Fruit fly (Drosophila melanogaster) whole organism, embryonic: ENCODE data around the gene Zip89B.
A peak's percentile ranks its signal among the peaks of the same experiment; 100 is the strongest.

Experiments
- Atf3 ChIP-seq: fragments of 200-800 bp; sonication (Bioruptor generic); optimal IDR thresholded peaks from 3 replicates; lab custom pipeline; 2016; ENCODE audit warnings: missing biosample characterization, missing genetic modification characterization
- Atf6 ChIP-seq: fragments of 200-800 bp; sonication (Bioruptor generic); IDR thresholded peaks from 2 replicates; pipeline ENCODE4 v1.3.6; 2022; ENCODE audit warnings: missing biosample characterization, missing genetic modification characterization
- CG10147 ChIP-seq: fragments of 200-800 bp; sonication (Bioruptor generic); optimal IDR thresholded peaks from 2 replicates; lab custom pipeline; 2019; ENCODE audit warnings: missing biosample characterization, mild to moderate bottlenecking, missing genetic modification characterization, moderate library complexity
- CG12659 ChIP-seq: fragments of 200-800 bp; sonication (Bioruptor generic); optimal IDR thresholded peaks from 3 replicates; lab custom pipeline; 2017; ENCODE audit warnings: mild to moderate bottlenecking, missing biosample characterization, missing genetic modification reagents, missing genetic modification characterization
- CG12769 ChIP-seq: fragments of 200-800 bp; sonication (Bioruptor generic); optimal IDR thresholded peaks from 2 replicates; lab custom pipeline; 2019; ENCODE audit warnings: missing biosample characterization, mild to moderate bottlenecking, missing genetic modification characterization, moderate library complexity
- CG13287 ChIP-seq: fragments of 200-800 bp; sonication (Bioruptor generic); IDR thresholded peaks from 2 replicates; pipeline ENCODE4 v1.3.6; 2022; ENCODE audit warnings: missing biosample characterization, missing genetic modification characterization; ENCODE audit not compliant: partially characterized antibody
- CG14860 ChIP-seq: fragments of 200-800 bp; sonication (Bioruptor generic); IDR thresholded peaks from 3 replicates; pipeline ENCODE4 v1.3.6; 2022; ENCODE audit warnings: missing biosample characterization, missing genetic modification characterization; ENCODE audit not compliant: partially characterized antibody
- CG1603 ChIP-seq: fragments of 200-800 bp; sonication (Bioruptor generic); optimal IDR thresholded peaks from 2 replicates; lab custom pipeline; 2019; ENCODE audit warnings: missing biosample characterization, mild to moderate bottlenecking, missing genetic modification characterization, moderate library complexity
- CG17361 ChIP-seq: fragments of 200-800 bp; sonication (Bioruptor generic); IDR thresholded peaks from 3 replicates; pipeline ENCODE4 v1.3.6; 2022; ENCODE audit warnings: missing biosample characterization, missing genetic modification characterization
- CG2116 ChIP-seq: fragments of 200-800 bp; sonication (Bioruptor generic); optimal IDR thresholded peaks from 3 replicates; lab custom pipeline; 2018; ENCODE audit warnings: missing biosample characterization, mild to moderate bottlenecking, missing genetic modification characterization
- CG2199 ChIP-seq: fragments of 200-800 bp; sonication (Bioruptor generic); IDR thresholded peaks from 3 replicates; pipeline ENCODE4 v1.3.6; 2022; ENCODE audit warnings: missing biosample characterization, missing genetic modification characterization
- CG2875 ChIP-seq: fragments of 200-800 bp; sonication (Bioruptor generic); optimal IDR thresholded peaks from 2 replicates; lab custom pipeline; 2017; ENCODE audit warnings: missing biosample characterization, mild to moderate bottlenecking, missing genetic modification characterization, missing genetic modification reagents
- CG33213 ChIP-seq: fragments of 200-800 bp; sonication (Bioruptor generic); optimal IDR thresholded peaks from 3 replicates; lab custom pipeline; 2016; ENCODE audit warnings: missing biosample characterization, missing genetic modification characterization
- CG42726 ChIP-seq: fragments of 200-800 bp; sonication (Bioruptor generic); IDR thresholded peaks from 2 replicates; pipeline ENCODE4 v1.3.6; 2022; ENCODE audit warnings: missing biosample characterization, missing genetic modification characterization; ENCODE audit not compliant: partially characterized antibody
- CG6654 ChIP-seq: fragments of 200-800 bp; sonication (Bioruptor generic); optimal IDR thresholded peaks from 2 replicates; lab custom pipeline; 2017; ENCODE audit warnings: missing biosample characterization, mild to moderate bottlenecking, missing genetic modification characterization
- CG7745 ChIP-seq: fragments of 200-800 bp; sonication (Bioruptor generic); optimal IDR thresholded peaks from 2 replicates; lab custom pipeline; 2018; ENCODE audit warnings: missing biosample characterization, mild to moderate bottlenecking, missing genetic modification characterization, moderate library complexity
- CG8290 ChIP-seq, 3 experiments: fragments of 200-800 bp; sonication (Bioruptor generic); optimal IDR thresholded peaks; 2 replicates each; lab custom pipeline; 2016 to 2019; ENCODE audit warnings: missing biosample characterization in 3 of 3, missing genetic modification characterization in 3 of 3, mild to moderate bottlenecking in 2 of 3, moderate library complexity in 1 of 3
- CG8359 ChIP-seq: fragments of 200-800 bp; sonication (Bioruptor generic); optimal IDR thresholded peaks from 2 replicates; lab custom pipeline; 2017; ENCODE audit warnings: missing biosample characterization, mild to moderate bottlenecking, missing genetic modification characterization, borderline replicate concordance
- CG9817 ChIP-seq: fragments of 200-800 bp; sonication (Bioruptor generic); optimal IDR thresholded peaks from 2 replicates; lab custom pipeline; 2018; ENCODE audit warnings: missing biosample characterization, mild to moderate bottlenecking, missing genetic modification characterization, moderate library complexity
- CHES-1-like ChIP-seq: fragments of 200-800 bp; sonication (Bioruptor generic); optimal IDR thresholded peaks from 2 replicates; lab custom pipeline; 2016; ENCODE audit warnings: missing biosample characterization, missing genetic modification characterization
- CTCF ChIP-seq: fragments of 200-800 bp; sonication (Bioruptor generic); optimal IDR thresholded peaks from 2 replicates; lab custom pipeline; 2017; ENCODE audit warnings: missing biosample characterization, mild to moderate bottlenecking, missing genetic modification characterization, moderate library complexity
- CoRest ChIP-seq: fragments of 200-800 bp; sonication (Bioruptor generic); optimal IDR thresholded peaks from 3 replicates; lab custom pipeline; 2018; ENCODE audit warnings: missing biosample characterization, mild to moderate bottlenecking, missing genetic modification characterization, moderate library complexity
- D19A ChIP-seq: fragments of 200-800 bp; optimal IDR thresholded peaks from 3 replicates; lab custom pipeline; 2019; ENCODE audit warnings: missing biosample characterization, mild to moderate bottlenecking, missing genetic modification characterization, moderate library complexity
- E2f2 ChIP-seq: fragments of 200-800 bp; sonication (Bioruptor generic); IDR thresholded peaks from 2 replicates; pipeline ENCODE4 v1.3.6; 2022; ENCODE audit warnings: missing biosample characterization, missing genetic modification characterization
- ERR ChIP-seq: fragments of 200-800 bp; sonication (Bioruptor generic); optimal IDR thresholded peaks from 2 replicates; lab custom pipeline; 2016; ENCODE audit warnings: missing biosample characterization, missing genetic modification characterization
- Lhr ChIP-seq: fragments of 200-800 bp; sonication (Bioruptor generic); optimal IDR thresholded peaks from 3 replicates; lab custom pipeline; 2017; ENCODE audit warnings: mild to moderate bottlenecking, missing biosample characterization, missing genetic modification reagents, missing genetic modification characterization
- Myb ChIP-seq: fragments of 200-800 bp; sonication (Bioruptor generic); optimal IDR thresholded peaks from 2 replicates; lab custom pipeline; 2016; ENCODE audit warnings: missing biosample characterization, missing genetic modification characterization
- NC2β ChIP-seq: fragments of 200-800 bp; sonication (Bioruptor generic); optimal IDR thresholded peaks from 2 replicates; lab custom pipeline; 2016; ENCODE audit warnings: missing biosample characterization, missing genetic modification characterization
- NFAT ChIP-seq: fragments of 200-800 bp; sonication (Bioruptor generic); IDR thresholded peaks from 2 replicates; pipeline ENCODE4 v1.3.6; 2022; ENCODE audit warnings: missing biosample characterization, missing genetic modification characterization
- Nf-YA ChIP-seq: fragments of 200-800 bp; sonication (Bioruptor generic); IDR thresholded peaks from 2 replicates; pipeline ENCODE4 v1.3.6; 2022; ENCODE audit warnings: missing biosample characterization, missing genetic modification characterization
- Opbp ChIP-seq: fragments of 200-800 bp; sonication (Bioruptor generic); IDR thresholded peaks from 3 replicates; pipeline ENCODE4 v1.3.6; 2022; ENCODE audit warnings: missing biosample characterization, missing genetic modification characterization; ENCODE audit not compliant: partially characterized antibody
- Optix ChIP-seq: fragments of 200-800 bp; sonication (Bioruptor generic); IDR thresholded peaks from 3 replicates; pipeline ENCODE4 v1.3.6; 2022; ENCODE audit warnings: missing biosample characterization, missing genetic modification characterization
- Scr ChIP-seq: fragments of 200-800 bp; sonication (Bioruptor generic); IDR thresholded peaks from 2 replicates; pipeline ENCODE4 v1.3.6; 2022; ENCODE audit warnings: missing biosample characterization, missing genetic modification characterization; ENCODE audit not compliant: partially characterized antibody
- Sry-δ ChIP-seq: fragments of 200-800 bp; sonication (Bioruptor generic); optimal IDR thresholded peaks from 2 replicates; lab custom pipeline; 2016; ENCODE audit warnings: missing biosample characterization, missing genetic modification characterization
- Stat92E ChIP-seq, 3 experiments: fragments of >200 bp in 2 of 3; fragments of 200-800 bp in 1 of 3; sonication (Bioruptor generic) in 1 of 3; optimal IDR thresholded peaks; 2 replicates each; lab custom pipeline; 2017 to 2019; ENCODE audit warnings: missing biosample characterization in 3 of 3, missing genetic modification characterization in 3 of 3, mild to moderate bottlenecking in 1 of 3, moderate library complexity in 1 of 3
- caup ChIP-seq: fragments of 200-800 bp; sonication (Bioruptor generic); optimal IDR thresholded peaks from 3 replicates; lab custom pipeline; 2017; ENCODE audit warnings: missing biosample characterization, mild to moderate bottlenecking, missing genetic modification characterization, moderate library complexity; ENCODE audit not compliant: severe bottlenecking
- grau ChIP-seq: fragments of 200-800 bp; optimal IDR thresholded peaks from 3 replicates; lab custom pipeline; 2019; ENCODE audit warnings: missing biosample characterization, mild to moderate bottlenecking, missing genetic modification characterization, moderate library complexity
- gro ChIP-seq: fragments of 200-800 bp; sonication (Bioruptor generic); optimal IDR thresholded peaks from 2 replicates; lab custom pipeline; 2016; ENCODE audit warnings: missing biosample characterization, missing genetic modification characterization
- mld ChIP-seq: fragments of 200-800 bp; sonication (Bioruptor generic); IDR thresholded peaks from 3 replicates; pipeline ENCODE4 v1.3.6; 2022; ENCODE audit warnings: missing biosample characterization, missing genetic modification characterization; ENCODE audit not compliant: partially characterized antibody
- nerfin-2 ChIP-seq: fragments of 200-800 bp; sonication (Bioruptor generic); IDR thresholded peaks from 2 replicates; pipeline ENCODE4 v1.3.6; 2022; ENCODE audit warnings: missing biosample characterization, missing genetic modification characterization; ENCODE audit not compliant: partially characterized antibody
- nom ChIP-seq: fragments of 200-800 bp; sonication (Bioruptor generic); optimal IDR thresholded peaks from 2 replicates; lab custom pipeline; 2017; ENCODE audit warnings: missing biosample characterization, missing genetic modification characterization, mild to moderate bottlenecking, moderate library complexity, missing genetic modification reagents
- pan ChIP-seq, 4 experiments: fragments of >200 bp in 3 of 4; fragments of 200-800 bp in 1 of 4; sonication (Bioruptor generic) in 1 of 4; optimal IDR thresholded peaks in 3 of 4; IDR thresholded peaks in 1 of 4; 2 replicates each; pipeline versions ENCODE4 v1.3.6 to Lab custom; 2017 to 2022; ENCODE audit warnings: missing biosample characterization in 2 of 4, missing genetic modification characterization in 2 of 4, mixed read lengths in 1 of 4
- pzg ChIP-seq: fragments of 200-800 bp; sonication (Bioruptor generic); optimal IDR thresholded peaks from 3 replicates; lab custom pipeline; 2018; ENCODE audit warnings: missing biosample characterization, mild to moderate bottlenecking, missing genetic modification characterization, moderate library complexity
- row ChIP-seq: fragments of 200-800 bp; sonication (Bioruptor generic); IDR thresholded peaks from 3 replicates; pipeline ENCODE4 v1.3.6; 2022; ENCODE audit warnings: missing biosample characterization, missing genetic modification characterization
- tap ChIP-seq: fragments of 200-800 bp; optimal IDR thresholded peaks from 3 replicates; lab custom pipeline; 2019; ENCODE audit warnings: missing biosample characterization, mild to moderate bottlenecking, missing genetic modification characterization, moderate library complexity
- tll ChIP-seq, 2 experiments: fragments of 200-800 bp in 1 of 2; fragments of >200 bp in 1 of 2; sonication (Bioruptor generic) in 1 of 2; optimal IDR thresholded peaks; 2 replicates each; lab custom pipeline; 2017 to 2019; ENCODE audit warnings: missing biosample characterization in 2 of 2, missing genetic modification characterization in 2 of 2, mild to moderate bottlenecking in 1 of 2, moderate library complexity in 1 of 2
- zen ChIP-seq: fragments of 200-800 bp; sonication (Bioruptor generic); optimal IDR thresholded peaks from 3 replicates; lab custom pipeline; 2018; ENCODE audit warnings: missing biosample characterization, mild to moderate bottlenecking, missing genetic modification characterization, moderate library complexity

Gene Zip89B

DNA sequence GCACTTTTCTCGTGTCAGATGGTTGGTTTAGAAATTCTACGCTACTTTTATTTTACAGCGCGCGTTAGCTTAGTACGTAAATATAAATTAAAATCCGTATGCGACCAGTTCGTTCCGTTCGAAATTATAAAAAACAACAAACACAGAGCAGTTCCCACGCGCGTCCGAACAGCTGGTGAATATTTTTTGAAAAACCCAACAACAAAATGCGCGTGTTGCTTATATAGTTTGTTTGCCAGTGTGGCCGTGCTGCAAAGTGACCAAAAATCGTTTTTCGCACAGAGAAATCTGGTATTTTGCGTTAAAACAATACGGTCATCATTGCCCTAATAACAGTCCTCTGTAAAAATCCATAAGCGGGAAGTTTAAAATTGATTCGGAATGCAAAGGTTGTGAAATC lies 32.8 kb downstream of the Zip89B start (continued):
- TF ChIP-seq CoRest (tag; lab: Kevin White, UChicago) (peak; percentile 9), Sry-δ (GFP tag; lab: Kevin White, UChicago) (peak; percentile 51), Scr (0 out of 2 replicates have a peak, but pooled peaks have one; percentile 35), Nf-YA (peak; percentile 38; the same call in 1 of the 2 replicates), Myb (peak; percentile 54), mld (GFP tag; lab: Robert Waterston, UW) (no peak), CG2199 (GFP tag; lab: Robert Waterston, UW) (peak; percentile 47; the same call in 2 of the 3 replicates), Opbp (GFP tag; lab: Robert Waterston, UW) (peak; percentile 49; the same call in 2 of the 3 replicates), CG12659 (GFP tag; lab: Kevin White, UChicago) (peak; percentile 47), CG8290 (GFP tag; optimal IDR thresholded peaks at IDR 0.05; lab: Kevin White, UChicago) (no peak), CG8290 (tag; optimal IDR thresholded peaks at IDR 0.05; lab: Kevin White, UChicago) (peak in 1 of 2 experiments; percentile 62), CHES-1-like (peak; percentile 10), NC2β (GFP tag; lab: Kevin White, UChicago) (peak; percentile 87), Atf6 (GFP tag; lab: Robert Waterston, UW) (no peak), CG2875 (GFP tag; lab: Kevin White, UChicago) (no peak), CG10147 (GFP tag; lab: Kevin White, UChicago) (peak; percentile 12), gro (GFP tag; lab: Kevin White, UChicago) (peak; percentile 40), D19A (tag; lab: Kevin White, UChicago) (peak; percentile 45), Stat92E (GFP tag; optimal IDR thresholded peaks at IDR 0.05; lab: Kevin White, UChicago) (peak in 1 of 3 experiments; percentile 89), E2f2 (GFP tag; lab: Robert Waterston, UW) (peak; percentile 98), CG7745 (tag; lab: Kevin White, UChicago) (peak; percentile 28), zen (tag; lab: Kevin White, UChicago) (peak; percentile 23), CG42726 (GFP tag; lab: Robert Waterston, UW) (peak; percentile 59; the same call in 1 of the 2 replicates), NFAT (GFP tag; lab: Robert Waterston, UW) (no peak), CG9817 (no peak), row (GFP tag; lab: Robert Waterston, UW) (peak; percentile 30; the same call in 1 of the 3 replicates), CG13287 (GFP tag; lab: Robert Waterston, UW) (peak; percentile 73), Lhr (GFP tag; lab: Kevin White, UChicago) (peak; percentile 78), CG12769 (tag; lab: Kevin White, UChicago) (peak; percentile 26), tap (tag; lab: Kevin White, UChicago) (peak; percentile 9), nom (GFP tag; lab: Kevin White, UChicago) (peak; percentile 50), pzg (GFP tag; lab: Kevin White, UChicago) (peak; percentile 98), Atf3 (GFP tag; lab: Kevin White, UChicago) (no peak), nerfin-2 (GFP tag; lab: Robert Waterston, UW) (no peak), caup (GFP tag; lab: Kevin White, UChicago) (no peak), grau (tag; lab: Kevin White, UChicago) (peak; percentile 25), tll (GFP tag; optimal IDR thresholded peaks at IDR 0.05; lab: Kevin White, UChicago) (no peak), CG14860 (GFP tag; lab: Robert Waterston, UW) (peak; percentile 38), CG17361 (GFP tag; lab: Robert Waterston, UW) (peak; percentile 18; the same call in 1 of the 3 replicates), Optix (GFP tag; lab: Robert Waterston, UW) (no peak), CG33213 (GFP tag; lab: Kevin White, UChicago) (peak; percentile 29), CTCF (GFP tag; lab: Kevin White, UChicago) (peak; percentile 23), ERR (GFP tag; lab: Kevin White, UChicago) (no peak), CG8359 (GFP tag; lab: Kevin White, UChicago) (no peak), CG2116 (GFP tag; lab: Kevin White, UChicago) (peak; percentile 44), CG6654 (GFP tag; lab: Kevin White, UChicago) (no peak), pan (optimal IDR thresholded peaks at IDR 0.05; lab: Kevin White, UChicago) (no peak), pan (GFP tag; optimal IDR thresholded peaks at IDR 0.05 in 1 of 2, IDR thresholded peaks at IDR 0.05 in 1 of 2) (no peak), CG1603 (tag; lab: Kevin White, UChicago) (peak; percentile 79)
